Worm (Caenorhabditis elegans) whole organism, late embryonic: Measurements from ENCODE around the gene T19B10.5.

ENCODE experiments used
- C38D4.7 ChIP-seq: fragments of 200-800 bp; sonication (Bioruptor generic); optimal IDR thresholded peaks from 2 replicates; lab custom pipeline; 2018; ENCODE audit warnings: mild to moderate bottlenecking, missing genetic modification characterization, moderate library complexity, missing compliant biosample characterization
- dve-1 ChIP-seq: sonication (generic microtip); optimal IDR thresholded peaks from 2 replicates; lab custom pipeline; 2017; ENCODE audit warnings: antibody characterized with exemption, mild to moderate bottlenecking, missing genetic modification characterization, missing compliant biosample characterization
- fkh-10 ChIP-seq: fragments of 150-350 bp; optimal IDR thresholded peaks from 2 replicates; lab custom pipeline; 2014; ENCODE audit warnings: missing biosample characterization, missing genetic modification reagents, missing genetic modification characterization
- madf-2 ChIP-seq: sonication (generic microtip); optimal IDR thresholded peaks from 2 replicates; lab custom pipeline; 2017; ENCODE audit warnings: missing genetic modification characterization, missing compliant biosample characterization
- syd-9 ChIP-seq: sonication (generic microtip); optimal IDR thresholded peaks from 2 replicates; lab custom pipeline; 2016; ENCODE audit warnings: mild to moderate bottlenecking, missing genetic modification characterization, moderate library complexity, missing compliant biosample characterization

DNA sequence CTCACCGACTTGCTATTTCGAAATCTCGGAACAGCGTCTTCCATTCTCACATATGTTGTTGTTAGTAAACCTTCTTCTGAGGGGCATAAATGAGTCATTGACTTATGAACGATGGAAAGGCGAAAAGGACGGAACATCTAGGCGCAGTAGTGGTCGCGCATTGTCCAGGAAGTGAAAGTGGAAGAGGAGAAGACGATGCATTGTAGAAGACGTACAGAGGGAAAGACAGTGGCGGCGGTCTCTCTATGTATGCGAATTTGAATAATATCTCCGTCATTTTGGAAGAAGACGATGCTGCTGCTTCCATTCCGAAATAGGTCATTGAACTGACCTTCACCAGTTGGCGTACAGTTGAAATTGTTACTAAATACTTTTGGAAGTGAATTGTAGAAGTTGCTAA is 36.4 kb upstream of the T19B10.5 start:
- TF ChIP-seq madf-2 (no peak), dve-1 (tag; lab: Kevin White, UChicago) (no peak), C38D4.7 (GFP tag; lab: Kevin White, UChicago) (no peak), syd-9 (tag; lab: Kevin White, UChicago) (no peak), fkh-10 (GFP tag; lab: Kevin White, UChicago) (no peak)
